Worm (Caenorhabditis elegans) whole organism, midembryonic: ENCODE data around the gene hil-4.

ENCODE experiments used
- T22C8.4 ChIP-seq: fragments of 200-800 bp; sonication (Bioruptor generic); IDR thresholded peaks from 2 replicates; pipeline ENCODE4 v1.3.6; 2022; ENCODE audit warnings: missing genetic modification characterization, missing compliant biosample characterization
- cog-1 ChIP-seq: sonication (generic microtip); optimal IDR thresholded peaks from 2 replicates; lab custom pipeline; 2016; ENCODE audit warnings: missing genetic modification characterization, missing compliant biosample characterization
- flt-1 ChIP-seq: fragments of 200-800 bp; sonication (Bioruptor generic); IDR thresholded peaks from 2 replicates; pipeline ENCODE4 v1.3.6; 2022; ENCODE audit warnings: missing genetic modification characterization, missing compliant biosample characterization
- klf-2 ChIP-seq: fragments of 200-800 bp; sonication (Bioruptor generic); conservative IDR thresholded peaks from 2 replicates; pipeline ENCODE4 v1.3.6; 2022; ENCODE audit warnings: missing genetic modification reagents, missing genetic modification characterization, missing compliant biosample characterization
- med-1 ChIP-seq: sonication (generic microtip); optimal IDR thresholded peaks from 2 replicates; lab custom pipeline; 2017; ENCODE audit warnings: missing genetic modification characterization, mild to moderate bottlenecking, missing compliant biosample characterization, antibody characterized with exemption, missing genetic modification reagents; ENCODE audit not compliant: insufficient read depth
- ref-1 ChIP-seq: fragments of 200-800 bp; sonication (Bioruptor generic); conservative IDR thresholded peaks from 2 replicates; pipeline ENCODE4 v1.3.6; 2022; ENCODE audit warnings: missing genetic modification reagents, missing genetic modification characterization, missing compliant biosample characterization
- tab-1 ChIP-seq: fragments of 200-800 bp; sonication (Bioruptor generic); IDR thresholded peaks from 2 replicates; pipeline ENCODE4 v1.3.6; 2022; ENCODE audit warnings: missing genetic modification characterization, missing compliant biosample characterization
- ztf-23 ChIP-seq: fragments of 200-800 bp; sonication (Bioruptor generic); IDR thresholded peaks from 2 replicates; pipeline ENCODE4 v1.3.6; 2022; ENCODE audit warnings: missing genetic modification reagents, missing genetic modification characterization, missing compliant biosample characterization
- ztf-29 ChIP-seq: fragments of 200-800 bp; sonication (Bioruptor generic); IDR thresholded peaks from 2 replicates; pipeline ENCODE4 v1.3.6; 2022; ENCODE audit warnings: missing genetic modification reagents, missing genetic modification characterization, missing compliant biosample characterization

ce11 chrV:4791569-4791968, 37.5 kb downstream of the hil-4 start, which contains the start of gene R02F11.11:
- TF ChIP-seq T22C8.4 (GFP tag; lab: Robert Waterston, UW) (no peak), klf-2 (GFP tag; lab: Robert Waterston, UW) (no peak), med-1 (GFP tag; lab: Kevin White, UChicago) (no peak), ztf-23 (GFP tag; lab: Robert Waterston, UW) (no peak), ztf-29 (GFP tag; lab: Robert Waterston, UW) (no peak), cog-1 (tag; lab: Kevin White, UChicago) (no peak), flt-1 (GFP tag; lab: Robert Waterston, UW) (no peak), ref-1 (GFP tag; lab: Robert Waterston, UW) (no peak), tab-1 (GFP tag; lab: Robert Waterston, UW) (no peak)
